Worm (Caenorhabditis elegans): ENCODE results near the gene cyp-29A2.

Gene cyp-29A2

ce11 chrV:11176693-11177304 is 40.6 kb upstream of the cyp-29A2 start (continued):
- TF ChIP-seq ceh-27 (GFP tag; optimal IDR thresholded peaks at IDR 0.05), result peak; percentile 19
- TF ChIP-seq egrh-3 (GFP tag; IDR thresholded peaks at IDR 0.05), result 0 out of 2 replicates have a peak, but pooled peaks have one; percentile 6
- peak; percentile 94 for TF ChIP-seq snpc-3.4 (tag; optimal IDR thresholded peaks at IDR 0.05)
- TF ChIP-seq pbrm-1 (GFP tag; IDR thresholded peaks at IDR 0.05), result peak; percentile 98
- TF ChIP-seq unc-130 (GFP tag; optimal IDR thresholded peaks at IDR 0.05), result peak; percentile 57
- peak; percentile 26 for TF ChIP-seq ztf-18 (tag; optimal IDR thresholded peaks at IDR 0.05)
- peak; percentile 92 for TF ChIP-seq hmg-1.2 (GFP tag; IDR thresholded peaks at IDR 0.05)
- TF ChIP-seq snpc-1.3 (tag; optimal IDR thresholded peaks at IDR 0.05; ENCODE audit: insufficient read depth), result peak; percentile 94
- TF ChIP-seq F33H1.4 (GFP tag; IDR thresholded peaks at IDR 0.05), result peak; percentile 30; the same call in 1 of the 2 replicates
- peak; percentile 87 for TF ChIP-seq lsy-27 (tag; optimal IDR thresholded peaks at IDR 0.05; ENCODE audit: borderline replicate concordance, insufficient read depth)
- TF ChIP-seq tlf-1 (GFP tag; optimal IDR thresholded peaks at IDR 0.05), result peak; percentile 38
- TF ChIP-seq ceh-91 (GFP tag; IDR thresholded peaks at IDR 0.05), result peak; percentile 25; the same call in 1 of the 2 replicates
- peak; percentile 63 for TF ChIP-seq nhr-80 (tag; optimal IDR thresholded peaks at IDR 0.05)
- TF ChIP-seq snpc-1.1 (tag; optimal IDR thresholded peaks at IDR 0.05; ENCODE audit: insufficient read depth), result peak; percentile 95
- 0 out of 2 replicates have a peak, but pooled peaks have one; percentile 49 for TF ChIP-seq egl-44 (GFP tag; IDR thresholded peaks at IDR 0.05)
- peak; percentile 89 for TF ChIP-seq F49E8.2 (tag; optimal IDR thresholded peaks at IDR 0.05; ENCODE audit: insufficient read depth)
- TF ChIP-seq lir-1 (GFP tag; conservative IDR thresholded peaks at IDR 0.05), result peak; percentile 46; the same call in 1 of the 2 replicates

ce11 chrV:11177577-11177976 is 39.8 kb upstream of the cyp-29A2 start, which contains the start of gene gpa-1:
TSS of gene gpa-1 (minus strand) at chrV:11177677.
- TF ChIP-seq F57A8.1 (GFP tag; optimal IDR thresholded peaks at IDR 0.05) (no peak), sdz-38 (tag; optimal IDR thresholded peaks at IDR 0.05) (no peak), mes-4 (tag; optimal IDR thresholded peaks at IDR 0.05) (no peak), attf-6 (GFP tag; IDR thresholded peaks at IDR 0.05) (no peak)

DNA sequence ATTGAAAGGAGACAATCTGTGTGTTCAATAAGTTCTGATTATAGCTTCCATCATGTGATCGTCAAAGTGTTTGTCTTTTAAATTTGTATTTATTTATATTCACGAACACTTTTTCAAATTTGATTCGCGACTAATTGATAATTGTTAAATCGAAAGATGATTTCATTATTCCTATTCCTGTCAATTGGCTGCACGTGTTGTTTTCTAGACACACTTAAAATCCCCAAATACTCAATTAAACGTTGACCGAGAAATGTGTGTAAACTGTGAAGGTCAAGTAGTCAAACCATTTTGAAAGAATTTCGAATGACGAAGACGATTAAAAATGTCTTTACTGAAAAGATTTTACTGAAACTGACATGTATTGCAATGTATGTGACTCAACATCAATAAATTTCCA is 36.4 kb upstream of the cyp-29A2 start:
- TF ChIP-seq mes-4 (tag; optimal IDR thresholded peaks at IDR 0.05), result no peak
- TF ChIP-seq tlf-1 (GFP tag; optimal IDR thresholded peaks at IDR 0.05), result no peak
- no peak for TF ChIP-seq sdz-38 (tag; optimal IDR thresholded peaks at IDR 0.05)
- no peak for TF ChIP-seq nfya-2 (GFP tag; IDR thresholded peaks at IDR 0.05)
- no peak for TF ChIP-seq hmg-20 (GFP tag; IDR thresholded peaks at IDR 0.05)
- TF ChIP-seq ekl-4 (GFP tag; IDR thresholded peaks at IDR 0.05), result no peak
- TF ChIP-seq somi-1 (GFP tag; optimal IDR thresholded peaks at IDR 0.05), result no peak
- TF ChIP-seq F57A8.1 (GFP tag; optimal IDR thresholded peaks at IDR 0.05), result no peak
- no peak for TF ChIP-seq atf-7 (tag; optimal IDR thresholded peaks at IDR 0.05)
- TF ChIP-seq Y53G8AR.9 (GFP tag; conservative IDR thresholded peaks at IDR 0.05), result no peak
- TF ChIP-seq repo-1 (tag; optimal IDR thresholded peaks at IDR 0.05), result no peak
- TF ChIP-seq madf-10 (tag; optimal IDR thresholded peaks at IDR 0.05), result no peak
- no peak for TF ChIP-seq dox-1 (GFP tag; IDR thresholded peaks at IDR 0.05)
- TF ChIP-seq egrh-3 (GFP tag; IDR thresholded peaks at IDR 0.05), result no peak

DNA sequence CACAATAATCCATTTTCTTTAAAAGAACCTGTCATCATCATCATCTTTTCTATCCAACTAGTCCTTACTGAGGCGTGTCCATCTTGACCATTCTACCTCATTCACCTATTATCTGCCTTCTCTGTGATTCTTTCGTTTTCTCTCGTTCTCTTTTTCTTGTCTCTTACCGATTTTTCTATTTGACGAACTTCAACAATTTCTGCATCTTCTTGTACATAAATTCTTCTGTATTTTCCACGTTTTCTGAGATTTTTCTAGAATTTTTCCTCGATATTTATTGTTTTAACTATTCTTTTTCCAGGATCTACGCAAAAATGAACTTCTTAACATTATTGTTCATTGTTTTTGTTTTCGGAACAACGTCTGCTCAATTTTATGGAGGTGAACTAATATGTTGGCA is 34.5 kb upstream of the cyp-29A2 start, which contains the start of gene cnc-10:
cnc-10 (plus strand) TSS at position 301 of the 400 bp plus-strand sequence.
- no peak for TF ChIP-seq F57A8.1 (GFP tag; optimal IDR thresholded peaks at IDR 0.05)
- no peak for TF ChIP-seq somi-1 (GFP tag; optimal IDR thresholded peaks at IDR 0.05)
- TF ChIP-seq attf-5 (GFP tag; optimal IDR thresholded peaks at IDR 0.05), result no peak
- no peak for TF ChIP-seq B0035.1 (tag; optimal IDR thresholded peaks at IDR 0.05)
- TF ChIP-seq lsl-1 (GFP tag; optimal IDR thresholded peaks at IDR 0.05), result no peak
- TF ChIP-seq B0019.2 (GFP tag; conservative IDR thresholded peaks at IDR 0.05), result no peak
- no peak for TF ChIP-seq ztf-28 (GFP tag; IDR thresholded peaks at IDR 0.05)
- no peak for TF ChIP-seq aptf-3 (GFP tag; IDR thresholded peaks at IDR 0.05)
- no peak for TF ChIP-seq dpl-1 (GFP tag; optimal IDR thresholded peaks at IDR 0.05)
- TF ChIP-seq Y56A3A.18 (GFP tag; IDR thresholded peaks at IDR 0.05), result no peak
- TF ChIP-seq ceh-27 (GFP tag; optimal IDR thresholded peaks at IDR 0.05), result no peak
- no peak for TF ChIP-seq nhr-80 (tag; optimal IDR thresholded peaks at IDR 0.05)
